Worm (Caenorhabditis elegans) whole organism, L1 larva: ENCODE results near the gene Y47D3B.4.

Source experiments
- ama-1 ChIP-seq: fragments of 150-350 bp; optimal IDR thresholded peaks from 2 replicates; lab custom pipeline; 2014
- elt-3 ChIP-seq, 6 experiments: fragments of 150-350 bp in 1 of 6; sonication (generic microtip); optimal IDR thresholded peaks; 2 replicates each; lab custom pipeline; 2017 to 2018; ENCODE audit warnings: missing biosample characterization in 6 of 6, missing genetic modification characterization in 6 of 6, inconsistent platforms in 1 of 6
- lin-15B ChIP-seq: fragments of 150-350 bp; sonication (generic microtip); optimal IDR thresholded peaks from 3 replicates; lab custom pipeline; 2014; ENCODE audit warnings: missing biosample characterization, missing genetic modification characterization
- lin-35 ChIP-seq, 2 experiments: fragments of 150-350 bp; optimal IDR thresholded peaks; 2 replicates each; lab custom pipeline; 2014; ENCODE audit warnings: missing biosample characterization in 2 of 2, missing genetic modification characterization in 2 of 2, missing genetic modification reagents in 2 of 2
- lin-39 ChIP-seq: fragments of 150-350 bp; optimal IDR thresholded peaks from 2 replicates; lab custom pipeline; 2014; ENCODE audit warnings: missing biosample characterization, missing genetic modification reagents, missing genetic modification characterization
- mep-1 ChIP-seq: fragments of 150-350 bp; optimal IDR thresholded peaks from 2 replicates; lab custom pipeline; 2014; ENCODE audit warnings: missing biosample characterization, missing genetic modification characterization
- nhr-20 ChIP-seq: sonication (generic microtip); optimal IDR thresholded peaks from 2 replicates; lab custom pipeline; 2016; ENCODE audit warnings: mild to moderate bottlenecking, missing genetic modification characterization, missing compliant biosample characterization
- nhr-77 ChIP-seq: fragments of 150-350 bp; optimal IDR thresholded peaks from 2 replicates; lab custom pipeline; 2014; ENCODE audit warnings: missing biosample characterization, missing genetic modification characterization
- pag-3 ChIP-seq: sonication (generic microtip); optimal IDR thresholded peaks from 2 replicates; lab custom pipeline; 2017; ENCODE audit warnings: missing genetic modification characterization, mild to moderate bottlenecking, missing compliant biosample characterization, antibody characterized with exemption, borderline replicate concordance; ENCODE audit not compliant: insufficient read depth
- pqm-1 ChIP-seq: sonication (generic microtip); optimal IDR thresholded peaks from 3 replicates; lab custom pipeline; 2017; ENCODE audit warnings: missing biosample characterization, missing genetic modification characterization
- sox-4 ChIP-seq: sonication (generic microtip); optimal IDR thresholded peaks from 2 replicates; lab custom pipeline; 2016; ENCODE audit warnings: missing genetic modification characterization, missing compliant biosample characterization
- unc-130 ChIP-seq: fragments of 150-350 bp; optimal IDR thresholded peaks from 2 replicates; lab custom pipeline; 2017; ENCODE audit warnings: missing biosample characterization, missing genetic modification characterization, inconsistent platforms
- unc-62 ChIP-seq: fragments of 150-350 bp; optimal IDR thresholded peaks from 2 replicates; lab custom pipeline; 2014; ENCODE audit warnings: missing biosample characterization, missing genetic modification reagents, missing genetic modification characterization
- ztf-11 ChIP-seq, 2 experiments: sonication (generic microtip); optimal IDR thresholded peaks; 2 replicates each; lab custom pipeline; 2016 to 2017; ENCODE audit warnings: missing genetic modification characterization in 2 of 2, missing biosample characterization in 1 of 2, missing compliant biosample characterization in 1 of 2

DNA sequence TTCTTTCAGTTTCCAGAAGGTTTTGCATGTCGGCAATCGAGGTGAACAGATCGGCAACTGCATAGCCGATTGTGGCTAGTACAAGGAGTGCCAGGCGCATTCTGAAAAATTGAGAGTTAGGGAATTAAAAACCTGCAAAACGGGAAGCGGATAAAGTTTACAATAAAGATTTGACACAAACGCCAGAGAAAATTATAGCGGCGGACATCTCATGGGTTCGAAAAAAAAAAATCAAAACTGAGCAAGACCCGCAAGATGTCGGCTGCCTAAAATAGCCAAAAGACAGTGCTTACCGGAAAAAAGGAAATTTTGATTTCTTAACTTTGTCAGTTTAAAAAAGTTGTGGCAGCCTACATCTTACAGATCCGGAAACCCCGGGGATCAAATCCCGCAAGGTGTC lies 27.3 kb upstream of the Y47D3B.4 start, which contains the start of gene dpy-18:
- TF ChIP-seq elt-3 (tag; optimal IDR thresholded peaks at IDR 0.05; lab: Kevin White, UChicago) (no peak), nhr-20 (no peak), unc-130 (tag; lab: Kevin White, UChicago) (no peak), unc-62 (GFP tag; lab: Kevin White, UChicago) (no peak), lin-35 (GFP tag; optimal IDR thresholded peaks at IDR 0.05; lab: Kevin White, UChicago) (no peak), nhr-77 (tag; lab: Kevin White, UChicago) (no peak), ama-1 (lab: Kevin White, UChicago) (no peak), sox-4 (no peak), lin-39 (tag; lab: Kevin White, UChicago) (no peak), pag-3 (no peak), mep-1 (no peak), pqm-1 (tag; lab: Kevin White, UChicago) (no peak), lin-15B (tag; lab: Kevin White, UChicago) (no peak), ztf-11 (tag; optimal IDR thresholded peaks at IDR 0.05; lab: Kevin White, UChicago) (no peak)
